Worm (Caenorhabditis elegans) whole organism, L4 larva: Measurements from ENCODE around the gene spcs-2.

Experiments
- D1046.2 ChIP-seq: fragments of 200-800 bp; sonication (Bioruptor generic); IDR thresholded peaks from 2 replicates; pipeline ENCODE4 v1.3.6; 2022; ENCODE audit warnings: missing genetic modification characterization, missing compliant biosample characterization
- F44E2.7 ChIP-seq: fragments of 200-800 bp; sonication (Bioruptor generic); IDR thresholded peaks from 2 replicates; pipeline ENCODE4 v2.1.2; 2022; ENCODE audit warnings: missing genetic modification characterization, missing compliant biosample characterization
- Y105C5A.15 ChIP-seq: fragments of 200-800 bp; sonication (Bioruptor generic); IDR thresholded peaks from 2 replicates; pipeline ENCODE4 v1.3.6; 2022; ENCODE audit warnings: missing genetic modification characterization, missing compliant biosample characterization
- ZK546.5 ChIP-seq, 2 experiments: sonication (generic microtip); optimal IDR thresholded peaks; 2 replicates each; lab custom pipeline; 2017; ENCODE audit warnings: missing biosample characterization in 2 of 2, missing genetic modification characterization in 2 of 2
- aha-1 ChIP-seq: fragments of 150-350 bp; peaks from one replicate; lab custom pipeline; 2014; ENCODE audit warnings: missing biosample characterization, missing genetic modification characterization
- attf-4 ChIP-seq: sonication (generic microtip); optimal IDR thresholded peaks from 3 replicates; lab custom pipeline; 2017; ENCODE audit warnings: missing biosample characterization, missing genetic modification characterization
- ceh-82 ChIP-seq: sonication (generic microtip); optimal IDR thresholded peaks from 2 replicates; lab custom pipeline; 2017; ENCODE audit warnings: missing biosample characterization, missing genetic modification characterization
- cey-2 ChIP-seq: sonication (generic microtip); optimal IDR thresholded peaks from 3 replicates; lab custom pipeline; 2017; ENCODE audit warnings: missing genetic modification characterization, mild to moderate bottlenecking, missing compliant biosample characterization, antibody characterized with exemption, borderline replicate concordance; ENCODE audit not compliant: insufficient read depth
- daf-8 ChIP-seq: fragments of 200-800 bp; sonication (Bioruptor generic); IDR thresholded peaks from 2 replicates; pipeline ENCODE4 v1.3.6; 2022; ENCODE audit warnings: missing genetic modification characterization, missing compliant biosample characterization
- dmd-6 ChIP-seq: fragments of 200-800 bp; sonication (Bioruptor generic); IDR thresholded peaks from 2 replicates; pipeline ENCODE4 v1.3.6; 2022; ENCODE audit warnings: missing genetic modification reagents, missing genetic modification characterization, missing compliant biosample characterization
- dve-1 ChIP-seq: sonication (generic microtip); optimal IDR thresholded peaks from 2 replicates; lab custom pipeline; 2017; ENCODE audit warnings: antibody characterized with exemption, mild to moderate bottlenecking, missing genetic modification characterization, missing compliant biosample characterization; ENCODE audit not compliant: insufficient read depth
- fkh-10 ChIP-seq: fragments of 150-350 bp; optimal IDR thresholded peaks from 2 replicates; lab custom pipeline; 2014; ENCODE audit warnings: missing biosample characterization, missing genetic modification reagents, missing genetic modification characterization
- hlh-11 ChIP-seq: fragments of 200-800 bp; sonication (Bioruptor generic); optimal IDR thresholded peaks from 2 replicates; lab custom pipeline; 2018; ENCODE audit warnings: mild to moderate bottlenecking, missing genetic modification characterization, missing compliant biosample characterization
- hlh-30 ChIP-seq: sonication (generic microtip); optimal IDR thresholded peaks from 2 replicates; lab custom pipeline; 2017; ENCODE audit warnings: antibody characterized with exemption, mild to moderate bottlenecking, missing genetic modification characterization, missing compliant biosample characterization; ENCODE audit not compliant: insufficient read depth
- lin-13 ChIP-seq: fragments of 150-350 bp; optimal IDR thresholded peaks from 2 replicates; lab custom pipeline; 2014; ENCODE audit warnings: missing biosample characterization, missing genetic modification reagents, missing genetic modification characterization
- lin-15B ChIP-seq: fragments of 150-350 bp; sonication (generic microtip); optimal IDR thresholded peaks from 3 replicates; lab custom pipeline; 2014; ENCODE audit warnings: missing biosample characterization, missing genetic modification characterization
- lir-3 ChIP-seq: sonication (generic microtip); optimal IDR thresholded peaks from 2 replicates; lab custom pipeline; 2016; ENCODE audit warnings: mild to moderate bottlenecking, missing genetic modification characterization, missing compliant biosample characterization
- lsy-2 ChIP-seq, 2 experiments: fragments of 150-350 bp in 1 of 2; sonication (generic microtip) in 1 of 2; optimal IDR thresholded peaks; 2 replicates each; lab custom pipeline; 2014 to 2017; ENCODE audit warnings: missing biosample characterization in 2 of 2, missing genetic modification characterization in 2 of 2
- mdl-1 ChIP-seq, 2 experiments: fragments of 150-350 bp in 1 of 2; sonication (generic microtip) in 1 of 2; optimal IDR thresholded peaks; 2 replicates each; lab custom pipeline; 2014 to 2017; ENCODE audit warnings: missing biosample characterization in 2 of 2, missing genetic modification characterization in 2 of 2
- mes-2 ChIP-seq: sonication (generic microtip); optimal IDR thresholded peaks from 2 replicates; lab custom pipeline; 2016; ENCODE audit warnings: missing genotype, mild to moderate bottlenecking, missing genetic modification characterization, missing compliant biosample characterization; ENCODE audit not compliant: poor library complexity, severe bottlenecking
- mxl-3 ChIP-seq: fragments of 200-800 bp; sonication (Bioruptor generic); optimal IDR thresholded peaks from 2 replicates; lab custom pipeline; 2018; ENCODE audit warnings: mild to moderate bottlenecking, missing genetic modification characterization, missing compliant biosample characterization
- nhr-102 ChIP-seq: sonication (generic microtip); optimal IDR thresholded peaks from 2 replicates; lab custom pipeline; 2016; ENCODE audit warnings: mild to moderate bottlenecking, missing genetic modification characterization, moderate library complexity, missing compliant biosample characterization
- nhr-11 ChIP-seq: fragments of 150-350 bp; optimal IDR thresholded peaks from 2 replicates; lab custom pipeline; 2014; ENCODE audit warnings: missing biosample characterization, missing genetic modification characterization
- nhr-25 ChIP-seq: sonication (generic microtip); optimal IDR thresholded peaks from 2 replicates; lab custom pipeline; 2017; ENCODE audit warnings: missing genetic modification characterization, mild to moderate bottlenecking, missing compliant biosample characterization, antibody characterized with exemption, moderate library complexity, borderline replicate concordance; ENCODE audit not compliant: insufficient read depth
- nhr-28 ChIP-seq: fragments of 150-350 bp; optimal IDR thresholded peaks from 2 replicates; lab custom pipeline; 2014; ENCODE audit warnings: missing biosample characterization, missing genetic modification characterization
- nhr-41 ChIP-seq: fragments of 200-800 bp; sonication (Bioruptor generic); IDR thresholded peaks from 2 replicates; pipeline ENCODE4 v1.3.6; 2022; ENCODE audit warnings: missing genetic modification reagents, missing genetic modification characterization, missing compliant biosample characterization
- nhr-48 ChIP-seq: sonication (generic microtip); optimal IDR thresholded peaks from 2 replicates; lab custom pipeline; 2016; ENCODE audit warnings: mild to moderate bottlenecking, missing genetic modification characterization, missing compliant biosample characterization
- pha-4 ChIP-seq, 2 experiments: fragments of 150-350 bp in 1 of 2; fragments of 200-800 bp in 1 of 2; sonication (Bioruptor generic) in 1 of 2; IDR thresholded peaks in 1 of 2; optimal IDR thresholded peaks in 1 of 2; 2 replicates each; pipeline versions ENCODE4 v1.3.6 to Lab custom; 2014 to 2022; ENCODE audit warnings: missing genetic modification characterization in 2 of 2, missing genetic modification reagents in 2 of 2, missing biosample characterization in 1 of 2, missing compliant biosample characterization in 1 of 2
- php-3 ChIP-seq: fragments of 200-800 bp; sonication (Bioruptor generic); IDR thresholded peaks from 2 replicates; pipeline ENCODE4 v1.3.6; 2022; ENCODE audit warnings: missing genetic modification reagents, missing genetic modification characterization, missing compliant biosample characterization
- pqm-1 ChIP-seq: sonication (generic microtip); optimal IDR thresholded peaks from 2 replicates; lab custom pipeline; 2017; ENCODE audit warnings: missing biosample characterization, missing genetic modification characterization
- snpc-4 ChIP-seq: fragments of 150-350 bp; optimal IDR thresholded peaks from 2 replicates; lab custom pipeline; 2014; ENCODE audit warnings: missing biosample characterization, missing genetic modification characterization
- tag-97 ChIP-seq: fragments of 200-800 bp; sonication (Bioruptor generic); IDR thresholded peaks from 2 replicates; pipeline ENCODE4 v1.3.6; 2022; ENCODE audit warnings: missing genetic modification characterization, missing compliant biosample characterization
- tra-1 ChIP-seq: fragments of 200-800 bp; sonication (Bioruptor generic); IDR thresholded peaks from 2 replicates; pipeline ENCODE4 v1.3.6; 2022; ENCODE audit warnings: missing genetic modification reagents, missing genetic modification characterization, missing compliant biosample characterization
- unc-130 ChIP-seq: sonication (generic microtip); optimal IDR thresholded peaks from 2 replicates; lab custom pipeline; 2016; ENCODE audit warnings: missing genetic modification reagents, missing genetic modification characterization, missing compliant biosample characterization
- unc-62 ChIP-seq, 3 experiments: fragments of 150-350 bp in 1 of 3; sonication (generic microtip); optimal IDR thresholded peaks in 2 of 3; peaks in 1 of 3; 1 replicate in 1 of 3; 2 replicates in 2 of 3; lab custom pipeline; 2014 to 2017; ENCODE audit warnings: missing biosample characterization in 3 of 3, missing genetic modification characterization in 3 of 3, missing genetic modification reagents in 3 of 3, missing genotype in 1 of 3
- zfp-2 ChIP-seq: sonication (generic microtip); optimal IDR thresholded peaks from 2 replicates; lab custom pipeline; 2016; ENCODE audit warnings: mild to moderate bottlenecking, missing genetic modification characterization, missing compliant biosample characterization
- zip-11 ChIP-seq: fragments of 200-800 bp; sonication (Bioruptor generic); IDR thresholded peaks from 2 replicates; pipeline ENCODE4 v1.3.6; 2022; ENCODE audit warnings: missing genetic modification characterization, missing compliant biosample characterization

spcs-2 gene

DNA sequence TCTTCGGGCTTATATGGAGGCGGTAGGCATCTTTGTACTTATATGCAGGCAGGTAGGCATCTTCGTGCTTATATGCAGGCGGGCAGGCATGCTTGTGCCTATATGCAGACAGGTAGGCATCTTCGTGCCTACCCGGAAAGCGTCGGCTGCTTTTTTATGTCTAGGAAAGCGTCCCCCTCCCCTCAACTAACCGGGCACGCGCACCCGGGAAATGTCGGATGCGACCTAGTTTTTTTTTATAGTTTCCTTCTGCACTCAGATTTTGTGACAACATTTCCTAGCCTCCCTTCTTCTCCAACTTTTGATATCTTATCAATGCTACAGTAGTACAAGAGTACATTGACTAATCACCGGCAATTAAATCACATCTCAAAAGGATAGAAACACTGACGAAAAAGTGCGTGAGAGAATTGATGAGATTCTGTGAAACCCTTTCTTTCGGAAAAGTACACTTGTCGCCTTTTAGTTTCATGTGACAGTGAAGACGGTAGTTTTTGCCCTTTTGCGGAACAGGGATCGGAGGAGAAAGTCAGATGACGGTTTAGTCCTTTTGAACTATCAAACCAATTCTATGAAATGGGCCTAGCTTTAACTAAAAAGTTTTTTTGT lies 25.7 kb upstream of the spcs-2 start:
- TF ChIP-seq F44E2.7 (GFP tag; lab: Robert Waterston, UW) (no peak), tra-1 (GFP tag; lab: Robert Waterston, UW) (0 out of 2 replicates have a peak, but pooled peaks have one; percentile 12), ceh-82 (tag; lab: Kevin White, UChicago) (no peak), pqm-1 (tag; lab: Kevin White, UChicago) (no peak), attf-4 (tag; lab: Kevin White, UChicago) (no peak), unc-62 (GFP tag; optimal IDR thresholded peaks at IDR 0.05 in 1 of 2; lab: Kevin White, UChicago) (peak in 1 of 2 experiments; percentile 92), unc-62 (tag; optimal IDR thresholded peaks at IDR 0.05; lab: Kevin White, UChicago) (no peak), aha-1 (tag; lab: Kevin White, UChicago) (peak; percentile 66), tag-97 (GFP tag; lab: Robert Waterston, UW) (no peak), hlh-30 (peak; percentile 60), zip-11 (GFP tag; lab: Robert Waterston, UW) (no peak), lsy-2 (tag; optimal IDR thresholded peaks at IDR 0.05; lab: Kevin White, UChicago) (peak in 1 of 2 experiments; percentile 45), pha-4 (GFP tag; IDR thresholded peaks at IDR 0.05; lab: Robert Waterston, UW) (no peak), pha-4 (tag; optimal IDR thresholded peaks at IDR 0.05; lab: Kevin White, UChicago) (no peak), daf-8 (GFP tag; lab: Robert Waterston, UW) (no peak), nhr-25 (peak; percentile 19), ZK546.5 (tag; optimal IDR thresholded peaks at IDR 0.05; lab: Kevin White, UChicago) (no peak), unc-130 (GFP tag; lab: Kevin White, UChicago) (no peak), cey-2 (tag; lab: Kevin White, UChicago) (peak; percentile 39), mdl-1 (tag; optimal IDR thresholded peaks at IDR 0.05; lab: Kevin White, UChicago) (peak; percentile 21 to 63), lin-13 (GFP tag; lab: Kevin White, UChicago) (no peak), fkh-10 (GFP tag; lab: Kevin White, UChicago) (no peak), lin-15B (tag; lab: Kevin White, UChicago) (no peak), D1046.2 (no peak), lir-3 (no peak), zfp-2 (tag; lab: Kevin White, UChicago) (no peak), nhr-48 (peak; percentile 39), snpc-4 (tag; lab: Kevin White, UChicago) (peak; percentile 17), dve-1 (tag; lab: Kevin White, UChicago) (peak; percentile 67), dmd-6 (GFP tag; lab: Robert Waterston, UW) (peak; percentile 35; the same call in 1 of the 2 replicates), nhr-28 (tag; lab: Kevin White, UChicago) (peak; percentile 94)

- TF ChIP-seq lin-13 (GFP tag; lab: Kevin White, UChicago), result no peak
- peak; percentile 100 for TF ChIP-seq nhr-28 (tag; lab: Kevin White, UChicago)
- no peak for TF ChIP-seq lir-3
- TF ChIP-seq Y105C5A.15 (GFP tag; lab: Robert Waterston, UW), result no peak
- 0 out of 2 replicates have a peak, but pooled peaks have one; percentile 18 for TF ChIP-seq tra-1 (GFP tag; lab: Robert Waterston, UW)
- peak; percentile 68 for TF ChIP-seq dve-1 (tag; lab: Kevin White, UChicago)
- TF ChIP-seq nhr-41 (GFP tag; lab: Robert Waterston, UW), result 0 out of 2 replicates have a peak, but pooled peaks have one; percentile 21
- no peak for TF ChIP-seq nhr-11 (tag; lab: Kevin White, UChicago)
- TF ChIP-seq dmd-6 (GFP tag; lab: Robert Waterston, UW), result peak; percentile 88
- TF ChIP-seq nhr-102, result peak; percentile 28
- TF ChIP-seq hlh-30, result peak; percentile 47
- TF ChIP-seq php-3 (GFP tag; lab: Robert Waterston, UW), result peak; percentile 24; the same call in 1 of the 2 replicates
- peak; percentile 20 for TF ChIP-seq mes-2 (tag; lab: Kevin White, UChicago)
- peak; percentile 28 for TF ChIP-seq mxl-3 (GFP tag; lab: Kevin White, UChicago)
- peak; percentile 75 for TF ChIP-seq hlh-11 (tag; lab: Kevin White, UChicago)
Measured at ce11 chrIII:12849691-12850090, 25.1 kb upstream of the spcs-2 start.
